Worm (Caenorhabditis elegans): ENCODE results near the gene T10B5.3.
A peak's percentile ranks its signal among the peaks of the same experiment; 100 is the strongest.

DNA sequence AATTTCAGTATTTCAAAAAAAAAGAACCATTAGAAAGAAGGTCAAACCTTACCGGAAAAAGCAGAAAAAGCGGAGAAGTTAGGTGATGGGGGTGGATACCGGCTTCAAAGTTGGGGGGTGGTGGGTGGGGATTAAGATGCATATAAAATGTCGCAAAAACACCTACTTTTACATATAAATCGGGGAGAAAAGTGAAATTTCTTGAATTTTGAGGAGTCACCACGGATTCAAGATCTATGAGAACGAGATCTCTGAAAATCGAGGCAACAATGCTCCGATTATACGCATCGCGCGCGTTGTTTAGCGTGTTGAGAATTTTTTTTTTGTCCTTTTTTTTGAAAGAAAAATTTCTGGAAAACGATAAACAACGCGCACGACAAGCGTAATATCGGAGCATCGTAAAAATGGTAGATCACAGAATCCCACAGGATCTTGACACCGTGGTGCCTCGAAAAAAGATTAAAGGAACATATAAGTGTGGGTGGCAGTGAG is 6.0 kb upstream of the T10B5.3 start:
- TF ChIP-seq C08G9.2 (tag; optimal IDR thresholded peaks at IDR 0.05), result peak; percentile 54
- TF ChIP-seq unc-3 (GFP tag; conservative IDR thresholded peaks at IDR 0.05), result no peak
- TF ChIP-seq unc-3 (tag; optimal IDR thresholded peaks at IDR 0.05), result no peak
- TF ChIP-seq mec-3 (tag; optimal IDR thresholded peaks at IDR 0.05; ENCODE audit: borderline replicate concordance), result no peak
- no peak for TF ChIP-seq pqm-1 (tag; optimal IDR thresholded peaks at IDR 0.05)
- no peak for TF ChIP-seq unc-86 (tag; optimal IDR thresholded peaks at IDR 0.05)
- peak; percentile 20 for TF ChIP-seq dmd-4 (tag; optimal IDR thresholded peaks at IDR 0.05; ENCODE audit: borderline replicate concordance)
- no peak for TF ChIP-seq ceh-48 (tag; optimal IDR thresholded peaks at IDR 0.05)
- TF ChIP-seq elt-2 (tag; optimal IDR thresholded peaks at IDR 0.05), result peak; percentile 71

All from whole organism, late embryonic.